Worm (Caenorhabditis elegans): ENCODE results near the gene B0432.1.
"Not testable (repeated sequence)": the region's sequence is repeated elsewhere in the genome, so short reads cannot be mapped to it uniquely, and the experiment has no call there.

B0432.1 gene

ce11 chrII:312110-312509, 14.9 kb downstream of the B0432.1 start, which contains the start of gene mps-2:
Gene mps-2, minus strand, starts transcription at chrII:312210.
- not testable (repeated sequence) for TF ChIP-seq aly-1, hmbx-1, hnd-1 (tag; optimal IDR thresholded peaks at IDR 0.05)

ce11 chrII:313540-313939, 16.4 kb downstream of the B0432.1 start:
- TF ChIP-seq pes-1 (GFP tag; IDR thresholded peaks at IDR 0.05) (no peak), F13C5.2 (tag; optimal IDR thresholded peaks at IDR 0.05) (no peak), B0310.2 (tag; optimal IDR thresholded peaks at IDR 0.05) (no peak), aly-1 (tag; optimal IDR thresholded peaks at IDR 0.05) (no peak), hnd-1 (tag; optimal IDR thresholded peaks at IDR 0.05) (no peak), ceh-36 (tag; optimal IDR thresholded peaks at IDR 0.05) (no peak), tbx-37 (GFP tag; conservative IDR thresholded peaks at IDR 0.05) (no peak), ceh-13 (GFP tag; optimal IDR thresholded peaks at IDR 0.05) (no peak), hmbx-1 (tag; optimal IDR thresholded peaks at IDR 0.05) (no peak), hmg-4 (GFP tag; optimal IDR thresholded peaks at IDR 0.05) (no peak), flt-1 (GFP tag; IDR thresholded peaks at IDR 0.05) (no peak), sea-1 (GFP tag; conservative IDR thresholded peaks at IDR 0.05) (no peak), tbx-11 (GFP tag; IDR thresholded peaks at IDR 0.05) (no peak), ets-7 (tag; optimal IDR thresholded peaks at IDR 0.05) (no peak), ama-1 (optimal IDR thresholded peaks at IDR 0.05) (no peak), scrt-1 (GFP tag; IDR thresholded peaks at IDR 0.05) (no peak), tra-4 (tag; optimal IDR thresholded peaks at IDR 0.05) (no peak)

ce11 chrII:319459-319858, 22.3 kb downstream of the B0432.1 start, which contains the start of gene far-7:
Gene far-7, plus strand, starts transcription at chrII:319789.
- no peak for TF ChIP-seq hnd-1 (tag; optimal IDR thresholded peaks at IDR 0.05)
- TF ChIP-seq scrt-1 (GFP tag; IDR thresholded peaks at IDR 0.05), result no peak
- no peak for TF ChIP-seq ceh-36 (tag; optimal IDR thresholded peaks at IDR 0.05)
- no peak for TF ChIP-seq aly-1 (tag; optimal IDR thresholded peaks at IDR 0.05)

DNA sequence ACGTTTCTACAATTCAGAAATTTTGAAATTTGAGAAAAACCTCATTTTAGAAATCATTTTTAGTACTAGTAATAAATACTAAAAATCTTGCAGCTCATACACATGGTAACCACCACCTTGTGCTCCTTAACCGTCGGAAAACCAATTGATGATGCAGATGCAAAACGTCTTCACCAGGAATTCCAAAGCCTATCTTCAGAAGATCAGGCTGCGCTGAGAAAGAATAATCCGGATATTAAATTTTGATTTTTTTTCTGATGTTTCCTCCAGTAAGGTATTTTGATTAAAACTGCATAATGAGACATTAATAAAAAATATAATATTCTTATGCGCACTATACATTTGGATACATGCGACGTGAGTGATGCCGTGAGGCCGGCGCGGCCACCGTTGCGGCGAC, 23.6 kb downstream of the B0432.1 start:
- TF ChIP-seq ceh-36 (tag; optimal IDR thresholded peaks at IDR 0.05), result no peak
- TF ChIP-seq ama-1 (optimal IDR thresholded peaks at IDR 0.05), result no peak
- TF ChIP-seq hmbx-1 (tag; optimal IDR thresholded peaks at IDR 0.05), result no peak
- no peak for TF ChIP-seq pes-1 (GFP tag; IDR thresholded peaks at IDR 0.05)
- TF ChIP-seq B0310.2 (tag; optimal IDR thresholded peaks at IDR 0.05), result no peak
- TF ChIP-seq flt-1 (GFP tag; IDR thresholded peaks at IDR 0.05), result no peak
- no peak for TF ChIP-seq hmg-4 (GFP tag; optimal IDR thresholded peaks at IDR 0.05)
- TF ChIP-seq scrt-1 (GFP tag; IDR thresholded peaks at IDR 0.05), result no peak
- TF ChIP-seq tra-4 (tag; optimal IDR thresholded peaks at IDR 0.05), result no peak
- TF ChIP-seq F13C5.2 (tag; optimal IDR thresholded peaks at IDR 0.05), result no peak
- TF ChIP-seq hnd-1 (tag; optimal IDR thresholded peaks at IDR 0.05), result no peak

DNA sequence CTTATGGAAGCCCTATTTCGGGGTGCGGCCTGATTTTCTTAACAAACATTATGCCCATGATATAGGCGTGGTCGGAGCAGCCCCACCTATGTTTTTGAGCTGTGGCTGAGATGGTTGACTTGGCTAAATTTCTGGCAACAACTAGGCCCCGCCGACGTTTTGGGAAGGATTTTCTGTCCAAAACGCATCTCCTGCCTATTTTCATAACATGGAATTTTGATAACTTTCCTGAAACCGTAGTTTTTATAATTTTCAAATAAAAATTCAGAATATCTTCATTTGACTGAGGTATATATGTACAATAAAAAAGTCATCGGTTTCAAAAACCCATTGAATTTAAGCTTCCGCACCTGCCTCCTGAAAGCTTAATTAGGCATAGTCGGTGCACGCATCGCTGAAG, 24.0 kb downstream of the B0432.1 start:
- TF ChIP-seq tbx-37 (GFP tag; conservative IDR thresholded peaks at IDR 0.05), result no peak
- no peak for TF ChIP-seq ama-1 (optimal IDR thresholded peaks at IDR 0.05)
- no peak for TF ChIP-seq pes-1 (GFP tag; IDR thresholded peaks at IDR 0.05)
- TF ChIP-seq ets-7 (tag; optimal IDR thresholded peaks at IDR 0.05), result no peak
- TF ChIP-seq hmg-4 (GFP tag; optimal IDR thresholded peaks at IDR 0.05), result no peak
- no peak for TF ChIP-seq B0310.2 (tag; optimal IDR thresholded peaks at IDR 0.05)
- no peak for TF ChIP-seq hnd-1 (tag; optimal IDR thresholded peaks at IDR 0.05)
- no peak for TF ChIP-seq flt-1 (GFP tag; IDR thresholded peaks at IDR 0.05)
- TF ChIP-seq F13C5.2 (tag; optimal IDR thresholded peaks at IDR 0.05), result no peak
- TF ChIP-seq sea-1 (GFP tag; conservative IDR thresholded peaks at IDR 0.05), result no peak
- no peak for TF ChIP-seq tbx-11 (GFP tag; IDR thresholded peaks at IDR 0.05)
- no peak for TF ChIP-seq ceh-13 (GFP tag; optimal IDR thresholded peaks at IDR 0.05)
- TF ChIP-seq tra-4 (tag; optimal IDR thresholded peaks at IDR 0.05), result no peak

DNA sequence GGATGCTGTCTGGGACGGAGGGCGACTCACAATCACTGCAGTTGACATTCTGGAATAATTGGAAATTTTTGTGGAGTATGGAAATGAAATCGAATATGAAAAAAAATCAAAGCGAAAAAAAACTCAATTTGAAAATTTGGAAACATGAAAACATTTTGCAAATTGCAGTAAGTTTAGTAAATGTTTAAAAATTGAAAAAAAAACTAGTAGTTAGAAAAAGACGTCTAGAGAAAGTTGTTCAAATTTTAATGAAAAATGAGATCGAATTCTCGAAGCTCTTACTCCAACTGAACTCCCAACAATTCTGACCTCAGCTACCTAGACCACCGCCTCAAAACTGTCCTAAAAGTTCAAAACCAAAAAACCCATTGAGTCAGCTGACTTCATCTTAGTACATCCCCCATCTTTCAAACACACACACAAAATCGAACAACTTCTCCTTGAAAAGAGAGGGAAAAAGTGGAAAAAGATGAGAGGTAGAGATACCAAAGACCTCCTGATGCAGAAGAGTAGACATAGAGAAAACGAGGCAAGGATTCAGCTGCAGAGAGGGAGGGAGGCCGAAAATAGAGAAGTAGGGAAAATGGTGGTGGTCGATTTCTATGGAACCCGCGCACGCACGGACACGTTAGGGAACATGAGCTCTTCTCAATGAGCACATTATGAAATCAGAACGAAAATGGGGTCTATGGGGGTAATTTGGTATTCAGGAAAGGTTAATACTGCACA, 26.0 kb downstream of the B0432.1 start, which contains the start of gene K01A2.10:
Gene K01A2.10 (minus strand): TSS at position 51 of the 729 bp plus-strand sequence.
- TF ChIP-seq hmg-4 (GFP tag; optimal IDR thresholded peaks at IDR 0.05) (peak; percentile 45), scrt-1 (GFP tag; IDR thresholded peaks at IDR 0.05) (no peak)

DNA sequence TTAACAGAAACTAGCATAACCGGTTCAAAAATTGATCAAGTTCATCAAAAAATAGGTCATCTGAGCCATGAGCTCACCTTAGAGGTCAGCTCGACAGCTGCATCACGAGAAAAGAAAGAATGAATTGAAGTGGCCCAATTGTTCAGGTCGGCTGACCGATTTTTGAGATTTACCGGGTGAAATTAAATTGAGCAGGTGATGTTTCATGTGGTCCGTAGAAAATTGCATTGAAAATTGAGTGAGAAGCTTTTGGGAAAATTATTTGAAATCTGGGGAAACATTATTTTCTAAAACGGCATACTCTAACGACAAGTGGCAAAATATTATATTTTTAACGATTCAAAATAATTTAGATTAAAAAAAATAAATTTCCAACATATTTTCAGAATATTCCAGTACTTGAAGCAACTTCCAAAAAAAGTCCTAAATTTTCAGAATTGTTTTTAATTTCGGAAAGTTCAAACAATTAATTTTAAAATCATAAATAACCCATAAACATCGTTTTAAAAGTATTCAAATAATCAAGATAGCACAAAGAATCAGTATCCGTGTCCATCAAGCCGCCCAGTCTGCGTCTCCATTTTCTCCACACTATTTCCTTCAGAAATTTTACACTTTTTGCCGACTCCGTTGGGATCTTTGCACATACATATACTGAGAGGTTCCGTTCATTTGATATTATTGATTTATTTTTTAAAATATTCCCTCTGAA, 28.6 kb downstream of the B0432.1 start, which contains the start of gene sgcb-1:
Gene sgcb-1 (plus strand): TSS at position 662 of the 712 bp plus-strand sequence.
- TF ChIP-seq tbx-11 (GFP tag; IDR thresholded peaks at IDR 0.05) (no peak), ama-1 (optimal IDR thresholded peaks at IDR 0.05) (no peak), aly-1 (tag; optimal IDR thresholded peaks at IDR 0.05) (no peak), F13C5.2 (tag; optimal IDR thresholded peaks at IDR 0.05) (no peak), scrt-1 (GFP tag; IDR thresholded peaks at IDR 0.05) (no peak), hmg-4 (GFP tag; optimal IDR thresholded peaks at IDR 0.05) (no peak), flt-1 (GFP tag; IDR thresholded peaks at IDR 0.05) (no peak)

DNA sequence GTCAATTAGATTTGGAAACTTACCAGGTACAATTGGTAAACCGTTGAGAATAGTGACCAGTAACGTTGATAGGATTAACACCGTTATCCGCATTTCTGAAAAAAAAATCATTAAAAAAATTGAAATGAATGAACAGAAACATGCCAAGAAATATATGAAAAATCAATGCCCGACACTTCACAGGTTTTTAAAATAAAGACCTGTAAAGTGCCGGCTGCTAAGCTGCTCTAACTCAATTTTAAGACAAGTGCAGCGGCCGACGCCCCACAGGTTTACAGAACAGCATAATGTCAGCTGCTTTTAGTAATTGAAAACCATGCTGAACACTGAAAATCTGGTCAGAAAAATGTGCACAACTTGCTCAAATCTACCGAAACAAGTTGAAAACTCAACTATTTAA, 35.2 kb downstream of the B0432.1 start, which contains the start of gene cbn-1:
Gene cbn-1 (minus strand): TSS at position 101 of the 400 bp plus-strand sequence.
- TF ChIP-seq tbx-37 (GFP tag; conservative IDR thresholded peaks at IDR 0.05) (no peak), tra-4 (tag; optimal IDR thresholded peaks at IDR 0.05) (no peak), ama-1 (optimal IDR thresholded peaks at IDR 0.05) (no peak), F13C5.2 (tag; optimal IDR thresholded peaks at IDR 0.05) (no peak), ets-7 (tag; optimal IDR thresholded peaks at IDR 0.05) (no peak), scrt-1 (GFP tag; IDR thresholded peaks at IDR 0.05) (no peak), hmbx-1 (tag; optimal IDR thresholded peaks at IDR 0.05) (no peak), ceh-36 (tag; optimal IDR thresholded peaks at IDR 0.05) (no peak), pes-1 (GFP tag; IDR thresholded peaks at IDR 0.05) (no peak), hmg-4 (GFP tag; optimal IDR thresholded peaks at IDR 0.05) (no peak), B0310.2 (tag; optimal IDR thresholded peaks at IDR 0.05) (no peak), aly-1 (tag; optimal IDR thresholded peaks at IDR 0.05) (no peak)

Data from whole organism, early embryonic.